Fruit fly (Drosophila melanogaster): Measurements from ENCODE around the gene CG9967.

The CG9967 gene

DNA sequence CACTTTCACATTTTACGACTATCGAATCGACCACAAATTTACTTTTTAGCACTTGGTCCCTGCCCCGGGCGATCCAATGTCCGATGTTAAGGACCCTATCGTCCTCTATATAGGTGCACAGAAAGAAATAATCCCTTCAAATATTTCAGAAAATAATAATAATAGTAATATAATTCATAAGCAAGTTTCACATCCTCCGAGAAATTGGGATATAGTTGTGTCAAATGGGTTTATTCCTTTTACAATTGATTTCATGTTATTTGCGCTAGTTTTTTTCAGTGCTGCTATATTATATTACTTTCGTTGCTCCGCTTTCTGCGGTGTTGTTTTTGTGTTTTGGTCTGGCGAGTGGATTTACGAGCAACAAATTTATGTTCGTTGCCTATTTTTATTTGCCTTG, 8.7 kb downstream of the CG9967 start (continued):
- TF ChIP-seq ci (GFP tag; IDR thresholded peaks at IDR 0.05) (peak; percentile 58; the same call in 1 of the 3 replicates), ftz-f1 (GFP tag; optimal IDR thresholded peaks at IDR 0.05) (no peak), Bteb2 (GFP tag; optimal IDR thresholded peaks at IDR 0.05) (no peak), H15 (GFP tag; IDR thresholded peaks at IDR 0.05) (no peak), vfl (GFP tag; optimal IDR thresholded peaks at IDR 0.05) (no peak), CG11695 (GFP tag; IDR thresholded peaks at IDR 0.05) (0 out of 3 replicates have a peak, but pooled peaks have one; percentile 41), CG14014 (GFP tag; IDR thresholded peaks at IDR 0.05) (peak; percentile 37; the same call in 1 of the 2 replicates), CG17385 (GFP tag; optimal IDR thresholded peaks at IDR 0.05) (peak; percentile 35), cwo (GFP tag; optimal IDR thresholded peaks at IDR 0.05) (peak; percentile 37), sob (GFP tag; IDR thresholded peaks at IDR 0.05) (peak; percentile 71), CG33557 (GFP tag; optimal IDR thresholded peaks at IDR 0.05) (no peak), Dbx (GFP tag; IDR thresholded peaks at IDR 0.05) (peak; percentile 60; the same call in 1 of the 3 replicates), Jarid2 (GFP tag; optimal IDR thresholded peaks at IDR 0.05) (no peak), CG4360 (GFP tag; IDR thresholded peaks at IDR 0.05) (no peak), so (GFP tag; IDR thresholded peaks at IDR 0.05) (0 out of 3 replicates have a peak, but pooled peaks have one; percentile 24), Hand (GFP tag; optimal IDR thresholded peaks at IDR 0.05) (peak; percentile 72), Atf-2 (GFP tag; optimal IDR thresholded peaks at IDR 0.05) (no peak), Drgx (GFP tag; IDR thresholded peaks at IDR 0.05) (no peak), CG13123 (GFP tag; optimal IDR thresholded peaks at IDR 0.05) (no peak), lmd (GFP tag; IDR thresholded peaks at IDR 0.05) (peak; percentile 49; the same call in 1 of the 2 replicates), grau (tag; optimal IDR thresholded peaks at IDR 0.05) (no peak), CG3995 (GFP tag; optimal IDR thresholded peaks at IDR 0.05) (no peak), NFAT (GFP tag; IDR thresholded peaks at IDR 0.05) (no peak), CG11504 (tag; optimal IDR thresholded peaks at IDR 0.05) (peak; percentile 66), fd102C (GFP tag; optimal IDR thresholded peaks at IDR 0.05) (no peak), Dip3 (GFP tag; optimal IDR thresholded peaks at IDR 0.05) (no peak), CG7963 (GFP tag; IDR thresholded peaks at IDR 0.05; ENCODE audit: partially characterized antibody) (no peak), org-1 (GFP tag; optimal IDR thresholded peaks at IDR 0.05) (no peak), wdn (GFP tag; IDR thresholded peaks at IDR 0.05) (peak; percentile 43; the same call in 1 of the 2 replicates), CG2129 (GFP tag; IDR thresholded peaks at IDR 0.05; ENCODE audit: partially characterized antibody) (no peak), CG12155 (GFP tag; optimal IDR thresholded peaks at IDR 0.05) (peak; percentile 16), danr (GFP tag; IDR thresholded peaks at IDR 0.05) (no peak), CG17359 (tag; optimal IDR thresholded peaks at IDR 0.05) (no peak), kni (GFP tag; optimal IDR thresholded peaks at IDR 0.05) (no peak), CG13296 (GFP tag; optimal IDR thresholded peaks at IDR 0.05) (peak; percentile 41), CG5180 (GFP tag; optimal IDR thresholded peaks at IDR 0.05) (no peak), row (GFP tag; IDR thresholded peaks at IDR 0.05) (peak; percentile 62), CG11696 (GFP tag; IDR thresholded peaks at IDR 0.05) (no peak), Sox102F (GFP tag; optimal IDR thresholded peaks at IDR 0.05) (peak; percentile 30), Bdp1 (GFP tag; optimal IDR thresholded peaks at IDR 0.05) (no peak), CG14050 (GFP tag; IDR thresholded peaks at IDR 0.05) (peak; percentile 22; the same call in 1 of the 3 replicates), nau (GFP tag; optimal IDR thresholded peaks at IDR 0.05) (no peak), fu2 (GFP tag; optimal IDR thresholded peaks at IDR 0.05) (no peak), fd3F (GFP tag; optimal IDR thresholded peaks at IDR 0.05) (peak; percentile 28), CG15696 (tag; optimal IDR thresholded peaks at IDR 0.05) (no peak), CG12659 (GFP tag; optimal IDR thresholded peaks at IDR 0.05) (peak; percentile 24), Elba2 (GFP tag; optimal IDR thresholded peaks at IDR 0.05) (no peak), Abd-B (GFP tag; optimal IDR thresholded peaks at IDR 0.05) (peak; percentile 62), zfh1 (GFP tag; IDR thresholded peaks at IDR 0.05) (no peak), Six4 (GFP tag; optimal IDR thresholded peaks at IDR 0.05) (no peak), MBD-R2 (GFP tag; IDR thresholded peaks at IDR 0.05) (no peak)
